Worm (Caenorhabditis elegans): ENCODE results near the gene fbxa-45.
"Not testable (repeated sequence)": the region's sequence is repeated elsewhere in the genome, so short reads cannot be mapped to it uniquely, and the experiment has no call there.

The fbxa-45 gene

DNA sequence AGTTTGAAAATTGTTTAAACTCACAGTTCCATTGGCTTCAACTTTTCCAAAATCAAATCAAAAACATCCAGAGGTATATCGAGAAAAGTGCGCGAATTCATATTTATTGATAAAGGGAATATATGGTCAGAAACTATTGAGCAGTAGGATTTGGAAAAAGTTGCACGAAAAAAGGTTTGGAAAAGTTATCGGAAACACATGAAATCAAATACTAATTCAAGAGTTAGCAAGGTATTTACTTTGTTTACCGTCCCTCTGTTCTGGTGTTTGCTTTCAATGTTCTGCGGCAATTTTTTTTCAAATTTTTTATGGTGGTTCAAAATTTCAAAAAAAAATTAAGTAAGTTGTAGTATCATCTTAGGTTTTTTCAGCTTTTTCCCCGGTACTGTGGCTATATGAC is at the start of gene fbxa-45:
Gene fbxa-45, minus strand, starts transcription at position 101 of the 400 bp plus-strand sequence.
- TF ChIP-seq ceh-40 (GFP tag; IDR thresholded peaks at IDR 0.05), result no peak
- TF ChIP-seq egl-18 (GFP tag; IDR thresholded peaks at IDR 0.05), result 0 out of 2 replicates have a peak, but pooled peaks have one; percentile 26

DNA sequence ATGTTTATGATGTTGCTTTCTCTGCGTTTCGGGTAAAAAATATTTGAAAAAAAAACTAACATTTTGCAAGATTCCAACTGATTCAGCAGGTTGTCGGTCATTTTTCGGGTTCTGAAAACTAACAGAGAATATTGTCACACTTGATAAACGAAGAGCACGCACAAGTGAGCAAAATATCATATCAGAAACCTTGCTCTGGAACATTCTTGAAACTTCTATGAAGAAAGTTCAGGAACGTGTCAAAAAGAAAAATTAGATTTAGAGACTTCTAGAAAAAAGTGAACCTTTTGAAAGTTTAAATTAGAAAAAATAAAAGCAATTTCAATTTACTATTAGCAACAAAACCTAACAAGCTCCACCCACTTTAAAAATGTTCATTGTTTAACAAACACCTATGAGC is 48.8 kb upstream of the fbxa-45 start, which contains the start of gene fbxa-112:
Gene fbxa-112, minus strand, starts transcription at position 101 of the 400 bp plus-strand sequence.
- not testable (repeated sequence) for TF ChIP-seq sptf-2 (GFP tag; optimal IDR thresholded peaks at IDR 0.05); let-607 (tag; optimal IDR thresholded peaks at IDR 0.05); mes-4 (tag; optimal IDR thresholded peaks at IDR 0.05)

DNA sequence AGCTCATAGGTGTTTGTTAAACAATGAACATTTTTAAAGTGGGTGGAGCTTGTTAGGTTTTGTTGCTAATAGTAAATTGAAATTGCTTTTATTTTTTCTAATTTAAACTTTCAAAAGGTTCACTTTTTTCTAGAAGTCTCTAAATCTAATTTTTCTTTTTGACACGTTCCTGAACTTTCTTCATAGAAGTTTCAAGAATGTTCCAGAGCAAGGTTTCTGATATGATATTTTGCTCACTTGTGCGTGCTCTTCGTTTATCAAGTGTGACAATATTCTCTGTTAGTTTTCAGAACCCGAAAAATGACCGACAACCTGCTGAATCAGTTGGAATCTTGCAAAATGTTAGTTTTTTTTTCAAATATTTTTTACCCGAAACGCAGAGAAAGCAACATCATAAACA is 39.5 kb upstream of the fbxa-45 start, which contains the start of gene fbxa-148:
Gene fbxa-148, plus strand, starts transcription at position 301 of the 400 bp plus-strand sequence.
- TF ChIP-seq ceh-79 (tag; optimal IDR thresholded peaks at IDR 0.05); F49E8.2 (tag; optimal IDR thresholded peaks at IDR 0.05; ENCODE audit: insufficient read depth); nhr-27 (tag; optimal IDR thresholded peaks at IDR 0.05): not testable (repeated sequence)

DNA sequence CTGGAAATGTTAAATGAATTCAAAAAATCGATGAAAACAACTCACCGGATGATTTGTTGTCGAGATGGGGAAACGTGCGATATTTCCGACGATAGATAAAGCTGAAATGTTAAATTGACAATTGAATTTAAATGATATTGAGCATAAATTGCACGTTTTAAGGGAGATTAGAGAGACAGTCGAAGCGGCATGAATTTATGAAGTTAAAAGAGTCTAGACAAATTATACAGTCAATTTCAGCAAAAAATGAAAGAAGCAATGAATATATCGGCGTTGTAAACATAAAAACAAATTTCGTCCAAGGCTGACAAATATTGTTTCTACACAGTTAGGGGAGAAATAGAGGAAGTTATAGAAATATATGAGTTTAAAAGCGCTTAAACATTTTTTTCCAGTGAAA is 28.1 kb upstream of the fbxa-45 start, which contains the start of gene Y102A5C.36:
Gene Y102A5C.36, minus strand, starts transcription at position 101 of the 400 bp plus-strand sequence.
- no peak for TF ChIP-seq B0019.2 (GFP tag; conservative IDR thresholded peaks at IDR 0.05)
- no peak for TF ChIP-seq B0261.1 (tag; optimal IDR thresholded peaks at IDR 0.05)
- TF ChIP-seq madf-8 (GFP tag; conservative IDR thresholded peaks at IDR 0.05), result no peak
- no peak for TF ChIP-seq let-526 (GFP tag; IDR thresholded peaks at IDR 0.05)
- no peak for TF ChIP-seq F39B2.1 (GFP tag; IDR thresholded peaks at IDR 0.05)
- TF ChIP-seq nhr-90 (tag; optimal IDR thresholded peaks at IDR 0.05), result no peak
- TF ChIP-seq him-1 (tag; optimal IDR thresholded peaks at IDR 0.05), result no peak
- TF ChIP-seq somi-1 (GFP tag; optimal IDR thresholded peaks at IDR 0.05), result no peak

DNA sequence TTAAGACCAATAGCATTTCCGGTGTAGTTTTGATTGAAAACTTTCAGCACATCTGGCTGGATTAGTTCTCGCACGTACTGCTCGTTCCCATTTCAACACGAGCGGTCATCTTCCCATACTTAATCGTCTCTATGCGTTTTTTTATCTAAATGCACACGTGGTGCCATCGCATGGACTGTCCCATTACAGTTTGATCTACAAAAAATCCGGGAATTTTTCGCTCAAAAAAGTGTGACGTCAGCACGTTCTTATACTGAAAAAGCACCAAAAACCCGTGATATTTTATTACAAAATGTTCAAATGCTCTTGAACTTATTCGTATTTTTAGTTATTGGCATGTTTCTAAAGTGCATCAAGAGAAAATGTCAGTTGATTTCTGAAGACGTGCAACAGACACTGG is 22.7 kb upstream of the fbxa-45 start, which contains the start of gene Y102A5C.4:
Gene Y102A5C.4, plus strand, starts transcription at position 301 of the 400 bp plus-strand sequence.
- TF ChIP-seq fkh-3 (tag; optimal IDR thresholded peaks at IDR 0.05), result no peak
- no peak for TF ChIP-seq F10E7.11 (tag; optimal IDR thresholded peaks at IDR 0.05)

- TF ChIP-seq mel-28 (tag; optimal IDR thresholded peaks at IDR 0.05; ENCODE audit: borderline replicate concordance), result no peak
- no peak for TF ChIP-seq T26A5.8 (tag; optimal IDR thresholded peaks at IDR 0.05)
- TF ChIP-seq Y95B8A.8 (GFP tag; IDR thresholded peaks at IDR 0.05), result peak; percentile 64; the same call in 1 of the 2 replicates
- 0 out of 2 replicates have a peak, but pooled peaks have one; percentile 42 for TF ChIP-seq hsf-1 (GFP tag; IDR thresholded peaks at IDR 0.05)
- peak; percentile 21 for TF ChIP-seq die-1 (tag; optimal IDR thresholded peaks at IDR 0.05)
- peak; percentile 89 for TF ChIP-seq attf-6 (GFP tag; IDR thresholded peaks at IDR 0.05)
- TF ChIP-seq ekl-4 (GFP tag; IDR thresholded peaks at IDR 0.05), result peak; percentile 65
- TF ChIP-seq B0336.3 (GFP tag; IDR thresholded peaks at IDR 0.05), result 0 out of 2 replicates have a peak, but pooled peaks have one; percentile 45
- TF ChIP-seq nfya-1 (tag; optimal IDR thresholded peaks at IDR 0.05; ENCODE audit: borderline replicate concordance, insufficient read depth), result no peak
- TF ChIP-seq hmg-1.2 (GFP tag; IDR thresholded peaks at IDR 0.05), result no peak
- no peak for TF ChIP-seq K12H6.12 (tag; optimal IDR thresholded peaks at IDR 0.05)
- TF ChIP-seq ztf-22 (GFP tag; optimal IDR thresholded peaks at IDR 0.05), result no peak
- TF ChIP-seq bed-2 (GFP tag; IDR thresholded peaks at IDR 0.05), result no peak
- TF ChIP-seq ztf-6 (GFP tag; IDR thresholded peaks at IDR 0.05), result no peak
- peak; percentile 45 for TF ChIP-seq madf-6 (GFP tag; IDR thresholded peaks at IDR 0.05)
- TF ChIP-seq tlf-1 (GFP tag; optimal IDR thresholded peaks at IDR 0.05), result peak; percentile 28
- 0 out of 2 replicates have a peak, but pooled peaks have one; percentile 12 for TF ChIP-seq pbrm-1 (GFP tag; IDR thresholded peaks at IDR 0.05)
- TF ChIP-seq efl-1 (GFP tag; optimal IDR thresholded peaks at IDR 0.05), result peak; percentile 9
- TF ChIP-seq Y53F4B.3 (GFP tag; IDR thresholded peaks at IDR 0.05), result no peak
- no peak for TF ChIP-seq F52B5.7 (tag; optimal IDR thresholded peaks at IDR 0.05)
- no peak for TF ChIP-seq snpc-4 (GFP tag; optimal IDR thresholded peaks at IDR 0.05)
- peak in 2 of 4 experiments; percentile 7 to 50 for TF ChIP-seq snpc-4 (tag; optimal IDR thresholded peaks at IDR 0.05)
- TF ChIP-seq nhr-27 (tag; optimal IDR thresholded peaks at IDR 0.05), result no peak
Observed at ce11 chrV:16919675-16920074, 20.4 kb upstream of the fbxa-45 start.

All from whole organism, young adult.